Fruit fly (Drosophila melanogaster) whole organism, embryonic: ENCODE measurements around the gene CG5359.

ENCODE experiments used
- Bteb2 ChIP-seq: fragments of 200-800 bp; sonication (Bioruptor generic); optimal IDR thresholded peaks from 2 replicates; lab custom pipeline; 2016; ENCODE audit warnings: missing biosample characterization, missing genetic modification characterization
- CG11398 ChIP-seq: fragments of 200-800 bp; sonication (Bioruptor generic); optimal IDR thresholded peaks from 2 replicates; lab custom pipeline; 2016; ENCODE audit warnings: missing biosample characterization, missing genetic modification characterization
- CG12155 ChIP-seq: fragments of 200-800 bp; sonication (Bioruptor generic); optimal IDR thresholded peaks from 3 replicates; lab custom pipeline; 2016; ENCODE audit warnings: missing biosample characterization, missing genetic modification characterization
- CG13624 ChIP-seq: fragments of 200-800 bp; sonication (Bioruptor generic); optimal IDR thresholded peaks from 2 replicates; lab custom pipeline; 2016; ENCODE audit warnings: missing biosample characterization, missing genetic modification characterization
- CG14441 ChIP-seq: fragments of 200-800 bp; sonication (Bioruptor generic); IDR thresholded peaks from 2 replicates; pipeline ENCODE4 v1.3.6; 2022; ENCODE audit warnings: missing biosample characterization, missing genetic modification characterization
- CG14710 ChIP-seq: fragments of 200-800 bp; sonication (Bioruptor generic); optimal IDR thresholded peaks from 3 replicates; lab custom pipeline; 2019; ENCODE audit warnings: missing biosample characterization, mild to moderate bottlenecking, missing genetic modification characterization, moderate library complexity
- CG1603 ChIP-seq: fragments of 200-800 bp; sonication (Bioruptor generic); optimal IDR thresholded peaks from 2 replicates; lab custom pipeline; 2019; ENCODE audit warnings: missing biosample characterization, mild to moderate bottlenecking, missing genetic modification characterization, moderate library complexity
- CG16779 ChIP-seq: fragments of 200-800 bp; sonication (Bioruptor generic); IDR thresholded peaks from 2 replicates; pipeline ENCODE4 v1.3.6; 2022; ENCODE audit warnings: missing biosample characterization, missing genetic modification characterization
- CG18599 ChIP-seq: fragments of 200-800 bp; sonication (Bioruptor generic); optimal IDR thresholded peaks from 3 replicates; lab custom pipeline; 2017; ENCODE audit warnings: missing biosample characterization, missing genetic modification characterization, mild to moderate bottlenecking, moderate library complexity, missing genetic modification reagents
- CG2202 ChIP-seq: fragments of 200-800 bp; sonication (Bioruptor generic); optimal IDR thresholded peaks from 2 replicates; lab custom pipeline; 2018; ENCODE audit warnings: missing biosample characterization, mild to moderate bottlenecking, missing genetic modification characterization
- CG3726 ChIP-seq: fragments of 200-800 bp; sonication (Bioruptor generic); IDR thresholded peaks from 3 replicates; pipeline ENCODE4, ENCODE4 v1.3.6; 2022; ENCODE audit warnings: missing biosample characterization, missing genetic modification characterization
- CG4617 ChIP-seq: fragments of 200-800 bp; sonication (Bioruptor generic); optimal IDR thresholded peaks from 3 replicates; lab custom pipeline; 2016; ENCODE audit warnings: missing biosample characterization, missing genetic modification characterization, borderline replicate concordance
- CG5245 ChIP-seq: fragments of 200-800 bp; sonication (Bioruptor generic); optimal IDR thresholded peaks from 3 replicates; lab custom pipeline; 2016; ENCODE audit warnings: missing biosample characterization, missing genetic modification characterization
- CG6683 ChIP-seq: fragments of 200-800 bp; sonication (Bioruptor generic); optimal IDR thresholded peaks from 2 replicates; lab custom pipeline; 2017; ENCODE audit warnings: missing biosample characterization, mild to moderate bottlenecking, missing genetic modification characterization, missing genetic modification reagents
- CG7786 ChIP-seq: fragments of 200-800 bp; sonication (Bioruptor generic); optimal IDR thresholded peaks from 2 replicates; lab custom pipeline; 2016; ENCODE audit warnings: missing biosample characterization, missing genetic modification characterization
- CG9797 ChIP-seq: fragments of 200-800 bp; sonication (Bioruptor generic); optimal IDR thresholded peaks from 3 replicates; lab custom pipeline; 2018; ENCODE audit warnings: missing biosample characterization, mild to moderate bottlenecking, missing genetic modification characterization
- CTCF ChIP-seq: fragments of 200-800 bp; sonication (Bioruptor generic); optimal IDR thresholded peaks from 2 replicates; lab custom pipeline; 2017; ENCODE audit warnings: missing biosample characterization, mild to moderate bottlenecking, missing genetic modification characterization, moderate library complexity
- ERR ChIP-seq: fragments of 200-800 bp; sonication (Bioruptor generic); optimal IDR thresholded peaks from 2 replicates; lab custom pipeline; 2016; ENCODE audit warnings: missing biosample characterization, missing genetic modification characterization
- Ets97D ChIP-seq: fragments of 200-800 bp; sonication (Bioruptor generic); optimal IDR thresholded peaks from 3 replicates; lab custom pipeline; 2016; ENCODE audit warnings: missing biosample characterization, missing genetic modification characterization
- Fer1 ChIP-seq: fragments of 200-800 bp; sonication (Bioruptor generic); optimal IDR thresholded peaks from 2 replicates; lab custom pipeline; 2017; ENCODE audit warnings: missing biosample characterization, mild to moderate bottlenecking, missing genetic modification characterization
- Hmr ChIP-seq: fragments of 200-800 bp; sonication (Bioruptor generic); optimal IDR thresholded peaks from 3 replicates; lab custom pipeline; 2017; ENCODE audit warnings: mild to moderate bottlenecking, missing biosample characterization, missing genetic modification reagents, missing genetic modification characterization
- MBD-R2 ChIP-seq: fragments of 200-800 bp; sonication (Bioruptor generic); IDR thresholded peaks from 2 replicates; pipeline ENCODE4 v1.3.6; 2022; ENCODE audit warnings: missing biosample characterization, missing genetic modification characterization
- Tbp ChIP-seq: fragments of >200 bp; optimal IDR thresholded peaks from 2 replicates; lab custom pipeline; 2018; ENCODE audit warnings: missing biosample characterization, missing genetic modification characterization
- Xbp1 ChIP-seq: fragments of 200-800 bp; sonication (Bioruptor generic); optimal IDR thresholded peaks from 3 replicates; lab custom pipeline; 2016; ENCODE audit warnings: missing biosample characterization, mild to moderate bottlenecking, missing genetic modification characterization
- az2 ChIP-seq: fragments of 200-800 bp; sonication (Bioruptor generic); optimal IDR thresholded peaks from 3 replicates; lab custom pipeline; 2016; ENCODE audit warnings: missing biosample characterization, missing genetic modification characterization
- bsh ChIP-seq, 2 experiments: fragments of 200-800 bp; sonication (Bioruptor generic); optimal IDR thresholded peaks; 2 replicates each; lab custom pipeline; 2017 to 2018; ENCODE audit warnings: mild to moderate bottlenecking in 2 of 2, missing biosample characterization in 2 of 2, missing genetic modification characterization in 2 of 2, moderate library complexity in 1 of 2
- chif ChIP-seq, 2 experiments: fragments of 200-800 bp; sonication (Bioruptor generic); optimal IDR thresholded peaks; 3 replicates each; lab custom pipeline; 2016; ENCODE audit warnings: missing biosample characterization in 2 of 2, missing genetic modification characterization in 2 of 2
- danr ChIP-seq: fragments of 200-800 bp; sonication (Bioruptor generic); IDR thresholded peaks from 2 replicates; pipeline ENCODE4 v1.3.6; 2022; ENCODE audit warnings: missing biosample characterization, missing genetic modification characterization
- ewg ChIP-seq: fragments of 200-800 bp; sonication (Bioruptor generic); optimal IDR thresholded peaks from 3 replicates; lab custom pipeline; 2017; ENCODE audit warnings: mild to moderate bottlenecking, missing biosample characterization, missing genetic modification reagents, missing genetic modification characterization
- fd96Cb ChIP-seq: fragments of 200-800 bp; sonication (Bioruptor generic); optimal IDR thresholded peaks from 2 replicates; lab custom pipeline; 2018; ENCODE audit warnings: missing biosample characterization, mild to moderate bottlenecking, missing genetic modification characterization, moderate library complexity
- ftz-f1 ChIP-seq: fragments of 200-800 bp; sonication (Bioruptor generic); optimal IDR thresholded peaks from 2 replicates; lab custom pipeline; 2016; ENCODE audit warnings: missing biosample characterization, missing genetic modification characterization
- gfzf ChIP-seq: fragments of 200-800 bp; sonication (Bioruptor generic); optimal IDR thresholded peaks from 2 replicates; lab custom pipeline; 2016; ENCODE audit warnings: missing biosample characterization, mild to moderate bottlenecking, missing genetic modification characterization, moderate library complexity
- hbn ChIP-seq: fragments of 200-800 bp; sonication (Bioruptor generic); IDR thresholded peaks from 2 replicates; pipeline ENCODE4 v1.3.6; 2022; ENCODE audit warnings: missing biosample characterization, missing genetic modification characterization; ENCODE audit not compliant: partially characterized antibody
- her ChIP-seq: fragments of 200-800 bp; sonication (Bioruptor generic); optimal IDR thresholded peaks from 2 replicates; lab custom pipeline; 2016; ENCODE audit warnings: missing biosample characterization, missing genetic modification characterization
- hkb ChIP-seq, 2 experiments: fragments of 200-800 bp in 1 of 2; fragments of >200 bp in 1 of 2; sonication (Bioruptor generic) in 1 of 2; IDR thresholded peaks in 1 of 2; optimal IDR thresholded peaks in 1 of 2; 2 replicates each; pipeline versions ENCODE4 v1.3.6 to Lab custom; 2017 to 2022; ENCODE audit warnings: missing biosample characterization in 1 of 2, missing genetic modification characterization in 1 of 2
- hth ChIP-seq: fragments of >200 bp; optimal IDR thresholded peaks from 2 replicates; lab custom pipeline; 2017; ENCODE audit warnings: inconsistent platforms
- kah ChIP-seq: fragments of 200-800 bp; sonication (Bioruptor generic); optimal IDR thresholded peaks from 2 replicates; lab custom pipeline; 2018; ENCODE audit warnings: missing biosample characterization, mild to moderate bottlenecking, missing genetic modification characterization
- lilli ChIP-seq: fragments of 200-800 bp; sonication (Bioruptor generic); optimal IDR thresholded peaks from 3 replicates; lab custom pipeline; 2016; ENCODE audit warnings: missing biosample characterization, missing genetic modification characterization
- nom ChIP-seq: fragments of 200-800 bp; sonication (Bioruptor generic); optimal IDR thresholded peaks from 2 replicates; lab custom pipeline; 2017; ENCODE audit warnings: missing biosample characterization, missing genetic modification characterization, mild to moderate bottlenecking, moderate library complexity, missing genetic modification reagents
- pan ChIP-seq, 4 experiments: fragments of >200 bp in 3 of 4; fragments of 200-800 bp in 1 of 4; sonication (Bioruptor generic) in 1 of 4; optimal IDR thresholded peaks in 3 of 4; IDR thresholded peaks in 1 of 4; 2 replicates each; pipeline versions ENCODE4 v1.3.6 to Lab custom; 2017 to 2022; ENCODE audit warnings: missing biosample characterization in 2 of 4, missing genetic modification characterization in 2 of 4, mixed read lengths in 1 of 4
- peb ChIP-seq: fragments of 200-800 bp; sonication (Bioruptor generic); IDR thresholded peaks from 2 replicates; pipeline ENCODE4 v1.3.6; 2022; ENCODE audit warnings: missing biosample characterization, missing genetic modification characterization
- phol ChIP-seq: fragments of 200-800 bp; sonication (Bioruptor generic); optimal IDR thresholded peaks from 3 replicates; lab custom pipeline; 2018; ENCODE audit warnings: missing biosample characterization, mild to moderate bottlenecking, missing genetic modification characterization, moderate library complexity
- prd ChIP-seq, 3 experiments: fragments of >200 bp in 2 of 3; fragments of 200-800 bp in 1 of 3; sonication (Bioruptor generic) in 1 of 3; optimal IDR thresholded peaks in 2 of 3; IDR thresholded peaks in 1 of 3; 2 replicates in 2 of 3; 3 replicates in 1 of 3; pipeline versions ENCODE4 v1.3.6 to Lab custom; 2017 to 2022; ENCODE audit warnings: missing biosample characterization in 1 of 3, missing genetic modification characterization in 1 of 3
- schlank ChIP-seq: fragments of 200-800 bp; sonication (Bioruptor generic); optimal IDR thresholded peaks from 2 replicates; lab custom pipeline; 2018; ENCODE audit warnings: missing biosample characterization, mild to moderate bottlenecking, missing genetic modification characterization
- sisA ChIP-seq: fragments of 200-800 bp; sonication (Bioruptor generic); IDR thresholded peaks from 2 replicates; pipeline ENCODE4 v1.3.6; 2022; ENCODE audit warnings: missing biosample characterization, missing genetic modification characterization
- so ChIP-seq: fragments of 200-800 bp; sonication (Bioruptor generic); IDR thresholded peaks from 3 replicates; pipeline ENCODE4 v1.3.6; 2022; ENCODE audit warnings: missing biosample characterization, missing genetic modification characterization
- stc ChIP-seq: fragments of 200-800 bp; sonication (Bioruptor generic); IDR thresholded peaks from 2 replicates; pipeline ENCODE4 v1.3.6; 2022; ENCODE audit warnings: missing biosample characterization, missing genetic modification characterization
- tin ChIP-seq: fragments of 200-800 bp; sonication (Bioruptor generic); optimal IDR thresholded peaks from 3 replicates; lab custom pipeline; 2016; ENCODE audit warnings: missing biosample characterization, missing genetic modification characterization
- vfl ChIP-seq: fragments of 200-800 bp; sonication (Bioruptor generic); optimal IDR thresholded peaks from 2 replicates; lab custom pipeline; 2016; ENCODE audit warnings: missing biosample characterization, missing genetic modification characterization
- vnd ChIP-seq: fragments of 200-800 bp; sonication (Bioruptor generic); IDR thresholded peaks from 3 replicates; pipeline ENCODE4 v1.3.6; 2022; ENCODE audit warnings: missing biosample characterization, missing genetic modification characterization; ENCODE audit not compliant: partially characterized antibody

CG5359 gene

DNA sequence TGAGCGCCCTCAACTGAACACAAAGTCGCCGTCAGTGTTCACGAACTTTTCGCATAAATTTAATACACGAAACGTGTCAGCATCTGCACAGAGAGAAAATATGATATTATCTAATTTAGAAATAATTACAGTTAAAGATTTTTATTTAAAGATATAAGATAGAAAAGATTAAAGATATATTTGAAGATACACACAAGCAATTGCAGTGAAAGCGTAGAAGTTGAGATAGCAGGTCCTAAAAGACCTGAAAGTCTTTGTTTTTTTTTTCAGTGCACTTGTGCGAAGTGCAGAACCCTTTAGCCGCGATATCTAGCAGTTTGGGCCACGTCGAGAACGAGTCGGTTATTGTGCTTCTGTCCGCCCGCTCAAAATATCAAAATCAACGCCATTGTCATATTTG, 23.6 kb downstream of the CG5359 start (continued):
- no peak for TF ChIP-seq CG1603 (tag; lab: Kevin White, UChicago)
- no peak for TF ChIP-seq CG12155 (GFP tag; lab: Kevin White, UChicago)
- no peak for TF ChIP-seq hth (lab: Kevin White, UChicago)
- TF ChIP-seq CG13624 (GFP tag; lab: Kevin White, UChicago), result no peak
- no peak for TF ChIP-seq CG7786
- TF ChIP-seq CG18599 (GFP tag; lab: Kevin White, UChicago), result peak; percentile 48
- no peak for TF ChIP-seq CG9797 (GFP tag; lab: Kevin White, UChicago)
- TF ChIP-seq Ets97D (GFP tag; lab: Kevin White, UChicago), result no peak
- no peak for TF ChIP-seq schlank (tag; lab: Kevin White, UChicago)
- TF ChIP-seq kah (GFP tag; lab: Kevin White, UChicago), result no peak
- no peak for TF ChIP-seq hbn
- TF ChIP-seq Hmr, result peak; percentile 31
- no peak for TF ChIP-seq fd96Cb (tag; lab: Kevin White, UChicago)
- no peak for TF ChIP-seq gfzf (GFP tag; lab: Kevin White, UChicago)
- no peak for TF ChIP-seq nom (GFP tag; lab: Kevin White, UChicago)
- no peak for TF ChIP-seq CG14710 (tag; lab: Kevin White, UChicago)
- TF ChIP-seq Fer1 (GFP tag; lab: Kevin White, UChicago), result peak; percentile 41
- no peak for TF ChIP-seq CG16779 (GFP tag; lab: Robert Waterston, UW)
- no peak for TF ChIP-seq CG14441 (GFP tag; lab: Robert Waterston, UW)
- TF ChIP-seq danr (GFP tag; lab: Robert Waterston, UW), result no peak
- TF ChIP-seq CG11398, result no peak
- no peak for TF ChIP-seq MBD-R2 (GFP tag; lab: Robert Waterston, UW)
- TF ChIP-seq tin, result peak; percentile 4
- TF ChIP-seq ERR, result no peak
- no peak for TF ChIP-seq Tbp
- no peak for TF ChIP-seq vnd (GFP tag; lab: Robert Waterston, UW)
- no peak for TF ChIP-seq CG5245 (GFP tag; lab: Kevin White, UChicago)
- no peak for TF ChIP-seq hkb (optimal IDR thresholded peaks at IDR 0.05; lab: Kevin White, UChicago)
- TF ChIP-seq hkb (GFP tag; IDR thresholded peaks at IDR 0.05; lab: Robert Waterston, UW), result no peak
- no peak for TF ChIP-seq vfl
- TF ChIP-seq lilli (GFP tag; lab: Kevin White, UChicago), result no peak
- TF ChIP-seq az2 (GFP tag; lab: Kevin White, UChicago), result peak; percentile 11
- no peak for TF ChIP-seq prd (optimal IDR thresholded peaks at IDR 0.05; lab: Kevin White, UChicago)
- TF ChIP-seq prd (GFP tag; IDR thresholded peaks at IDR 0.05; lab: Robert Waterston, UW), result no peak
- TF ChIP-seq CTCF, result no peak
- TF ChIP-seq CG2202 (tag; lab: Kevin White, UChicago), result no peak
- TF ChIP-seq ftz-f1 (GFP tag; lab: Kevin White, UChicago), result no peak
- TF ChIP-seq peb (GFP tag; lab: Robert Waterston, UW), result no peak
- no peak for TF ChIP-seq CG3726
- peak in 1 of 2 experiments; percentile 24 for TF ChIP-seq bsh (GFP tag; optimal IDR thresholded peaks at IDR 0.05; lab: Kevin White, UChicago)
- TF ChIP-seq Bteb2 (GFP tag; lab: Kevin White, UChicago), result no peak
- no peak for TF ChIP-seq so (GFP tag; lab: Robert Waterston, UW)
- TF ChIP-seq ewg (GFP tag; lab: Kevin White, UChicago), result no peak
- peak; percentile 10 for TF ChIP-seq phol (tag; lab: Kevin White, UChicago)
- TF ChIP-seq stc, result no peak; the same call in 1 of the 2 replicates
- TF ChIP-seq CG4617, result no peak
- TF ChIP-seq her, result no peak
- no peak for TF ChIP-seq pan (optimal IDR thresholded peaks at IDR 0.05; lab: Kevin White, UChicago)
- TF ChIP-seq pan (GFP tag; optimal IDR thresholded peaks at IDR 0.05 in 1 of 2, IDR thresholded peaks at IDR 0.05 in 1 of 2), result peak in 1 of 2 experiments; percentile 26
- peak; percentile 46 for TF ChIP-seq Xbp1 (GFP tag; lab: Kevin White, UChicago)
- TF ChIP-seq CG6683 (GFP tag; lab: Kevin White, UChicago), result no peak
- no peak for TF ChIP-seq sisA (GFP tag; lab: Robert Waterston, UW)
- no peak for TF ChIP-seq chif (GFP tag; optimal IDR thresholded peaks at IDR 0.05; lab: Kevin White, UChicago)
